Worm (Caenorhabditis elegans): Measurements from ENCODE around the gene M04C3.1.

M04C3.1 gene

DNA sequence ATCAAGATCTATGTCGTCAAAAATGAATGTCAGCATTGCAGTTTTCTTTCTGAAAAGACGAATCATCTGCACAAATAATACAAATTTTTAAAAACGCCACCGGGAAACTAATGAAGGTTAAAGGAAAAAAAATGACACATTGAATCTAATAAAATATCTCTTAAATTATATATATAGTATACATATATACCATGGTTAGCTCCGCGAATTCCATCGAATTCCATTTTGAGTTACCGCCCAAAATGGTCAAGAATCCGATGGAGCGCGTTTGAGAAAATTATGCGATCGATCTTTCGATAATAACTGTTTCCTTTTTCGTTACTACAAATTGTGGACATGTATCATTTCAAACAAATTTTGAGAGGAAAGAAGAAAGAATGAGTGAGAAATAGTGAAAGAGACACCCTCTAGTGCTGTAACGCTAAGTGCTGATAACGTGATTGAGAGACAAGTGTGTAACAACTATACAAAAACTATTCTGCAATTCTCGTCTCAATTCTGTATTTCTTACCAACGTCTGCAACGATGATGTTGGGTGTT, 40.1 kb downstream of the M04C3.1 start, which contains the start of the genes C25F9.6 and C25F9.10:
TSS of gene C25F9.6 (minus strand) at position 51 of the 540 bp plus-strand sequence.
TSS of gene C25F9.10 (plus strand) at position 454 of the 540 bp plus-strand sequence.
- no peak for TF ChIP-seq unc-62 (GFP tag; optimal IDR thresholded peaks at IDR 0.05)

- TF ChIP-seq unc-62 (GFP tag; optimal IDR thresholded peaks at IDR 0.05), result no peak
These were observed 41.8 kb downstream of the M04C3.1 start for ce11 chrV:19403619-19404018.

ce11 chrV:19402855-19403254, 42.5 kb downstream of the M04C3.1 start, which contains the start of gene C25F9.12:
C25F9.12 (minus strand) TSS chrV:19402955.
- no peak for TF ChIP-seq unc-62 (GFP tag; optimal IDR thresholded peaks at IDR 0.05)

DNA sequence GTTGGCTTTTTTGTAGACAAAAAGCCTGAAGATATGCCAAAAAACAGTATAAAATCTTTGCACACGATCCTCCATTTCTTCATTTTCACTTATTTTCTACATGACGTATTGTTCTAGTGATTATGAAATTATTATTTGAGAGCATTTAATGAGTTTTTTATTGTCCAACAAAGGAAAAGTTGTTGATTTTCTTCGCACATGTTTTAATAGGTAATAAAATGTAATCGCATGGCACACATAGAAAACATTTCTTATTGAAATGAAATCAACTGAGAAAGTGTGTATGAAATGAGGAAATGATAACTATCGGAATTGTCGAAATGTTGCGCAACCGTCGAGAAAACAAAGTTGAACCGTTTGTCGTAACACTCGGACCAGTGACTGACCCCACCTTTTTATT, 44.0 kb downstream of the M04C3.1 start:
- no peak for TF ChIP-seq unc-62 (GFP tag; optimal IDR thresholded peaks at IDR 0.05)

DNA sequence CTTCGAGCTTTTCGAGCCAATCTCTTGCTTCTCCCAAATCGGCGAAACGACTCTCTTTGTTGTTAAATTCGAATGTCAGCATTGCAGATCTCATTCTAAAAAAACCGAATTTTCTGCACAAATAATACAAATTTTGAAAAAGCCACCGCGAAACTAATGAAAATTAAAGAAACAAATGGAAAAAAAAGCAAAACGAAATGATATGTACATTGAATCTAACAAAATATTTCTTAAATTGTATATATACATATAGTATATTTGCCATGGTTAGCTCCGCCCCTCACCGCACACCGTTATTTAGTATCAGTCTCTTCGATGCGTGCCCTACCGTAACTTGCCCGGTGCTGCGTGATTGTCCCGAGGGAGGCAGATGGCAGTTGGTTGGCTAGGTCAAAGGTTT, 44.8 kb downstream of the M04C3.1 start, which contains the start of gene srw-86:
TSS of gene srw-86 (minus strand) at position 101 of the 400 bp plus-strand sequence.
- TF ChIP-seq unc-62 (GFP tag; optimal IDR thresholded peaks at IDR 0.05), result no peak

DNA sequence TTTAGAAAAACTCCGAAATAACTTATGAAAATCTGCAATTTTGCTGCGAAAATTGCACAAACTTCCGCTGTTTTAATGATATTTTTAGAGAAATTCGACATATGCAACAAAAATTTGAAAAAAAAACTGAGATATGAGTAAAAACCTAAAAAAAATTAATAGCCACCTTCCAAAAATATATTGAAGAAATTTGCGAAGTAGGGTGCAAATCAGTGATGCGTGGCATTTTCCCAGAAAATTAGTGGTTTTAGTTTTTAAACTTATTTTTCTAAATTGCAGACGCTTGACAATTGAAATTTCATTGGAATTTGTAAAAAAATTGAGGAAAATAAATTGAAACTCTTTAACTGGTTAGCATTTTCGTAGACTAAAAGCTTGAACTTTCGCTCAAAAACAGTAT, 46.5 kb downstream of the M04C3.1 start, which contains the start of gene C25F9.13:
TSS of gene C25F9.13 (minus strand) at position 101 of the 400 bp plus-strand sequence.
- TF ChIP-seq unc-62 (GFP tag; optimal IDR thresholded peaks at IDR 0.05), result no peak

ce11 chrV:19398396-19398795, 47.0 kb downstream of the M04C3.1 start:
- TF ChIP-seq unc-62 (GFP tag; optimal IDR thresholded peaks at IDR 0.05), result no peak

DNA sequence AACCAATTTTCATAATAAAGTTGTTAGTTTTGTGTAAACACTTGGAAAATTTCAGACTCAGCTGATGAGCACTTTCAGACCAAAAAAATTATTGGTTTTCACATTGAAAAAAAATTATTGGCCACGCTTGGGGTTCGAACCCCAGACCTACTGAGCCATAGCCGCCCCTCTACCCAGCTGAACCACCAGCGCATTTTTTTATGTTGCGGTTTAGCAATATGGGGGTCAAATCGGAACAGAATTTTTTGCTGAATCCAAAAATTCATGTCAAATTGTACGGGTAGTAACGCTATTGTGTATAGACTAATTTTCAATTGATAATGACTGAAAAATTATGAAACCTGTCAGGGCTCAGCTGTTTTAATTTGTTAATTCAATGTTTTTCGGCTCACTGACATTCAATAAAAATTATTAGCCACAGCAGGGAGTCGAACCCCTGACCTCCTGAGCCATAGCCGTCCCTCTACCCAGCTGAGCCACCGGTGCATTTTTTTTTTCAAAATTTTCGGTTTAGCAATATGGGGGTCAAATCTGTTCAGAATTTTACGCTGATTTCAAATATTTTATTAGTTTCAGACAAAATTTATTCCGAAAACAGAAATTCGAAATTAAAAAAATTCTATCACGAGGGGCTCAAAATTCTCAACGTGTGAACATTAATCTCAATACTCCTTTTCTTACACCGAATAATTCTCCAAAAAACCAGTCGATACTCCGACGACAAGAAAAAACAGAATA, 48.7 kb downstream of the M04C3.1 start:
- TF ChIP-seq unc-62 (GFP tag; optimal IDR thresholded peaks at IDR 0.05), result no peak

DNA sequence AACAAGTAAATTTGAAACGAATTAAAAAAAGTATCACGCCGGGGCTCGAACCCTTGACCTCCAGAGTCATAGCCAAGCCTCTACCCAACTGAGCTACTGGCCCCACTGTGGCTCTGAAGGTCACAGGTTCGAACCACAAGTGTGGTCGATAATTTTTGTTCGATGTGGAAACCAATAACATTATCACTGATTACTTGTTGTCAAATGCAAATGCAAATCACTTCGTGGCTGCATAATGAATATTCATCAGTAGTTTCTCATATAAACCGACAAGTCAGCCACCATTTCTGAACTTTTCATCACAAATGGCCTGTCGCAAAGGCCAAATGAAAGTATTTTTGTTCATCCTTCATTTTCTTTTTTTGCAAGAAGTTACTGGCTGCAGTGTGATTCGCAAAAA, 50.7 kb downstream of the M04C3.1 start, which contains the start of gene C25F9.8:
TSS of gene C25F9.8 (plus strand) at position 301 of the 400 bp plus-strand sequence.
- TF ChIP-seq unc-62 (GFP tag; optimal IDR thresholded peaks at IDR 0.05), result no peak

DNA sequence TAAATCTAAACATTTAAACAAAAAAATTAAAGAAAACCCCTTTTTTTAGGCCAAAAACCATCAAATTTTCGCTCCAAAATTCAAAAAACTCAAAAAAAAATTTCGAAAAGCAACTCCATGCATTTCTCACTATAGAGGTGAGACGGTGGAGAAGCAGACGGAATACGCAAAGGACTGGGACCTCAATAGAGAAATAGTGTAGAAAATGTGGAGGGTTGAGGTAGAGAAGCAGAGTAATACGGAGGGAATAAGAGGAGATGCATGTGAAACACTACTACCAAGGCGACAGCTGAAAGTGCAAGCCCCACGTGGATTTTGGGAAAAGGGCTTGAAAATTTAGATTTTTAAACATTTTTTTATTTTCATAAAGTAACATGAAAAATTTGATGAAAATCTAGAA, 54.2 kb downstream of the M04C3.1 start:
- TF ChIP-seq unc-62 (GFP tag; optimal IDR thresholded peaks at IDR 0.05), result no peak

- no peak for TF ChIP-seq unc-62 (GFP tag; optimal IDR thresholded peaks at IDR 0.05)
These were observed 55.4 kb downstream of the M04C3.1 start, which contains the start of gene slcr-46.2 for ce11 chrV:19390029-19390428. slcr-46.2 (minus strand) TSS chrV:19390129.
